Fruit fly (Drosophila melanogaster): ENCODE results near the gene CG33234.
A peak's percentile ranks its signal among the peaks of the same experiment; 100 is the strongest.

The CG33234 gene

DNA sequence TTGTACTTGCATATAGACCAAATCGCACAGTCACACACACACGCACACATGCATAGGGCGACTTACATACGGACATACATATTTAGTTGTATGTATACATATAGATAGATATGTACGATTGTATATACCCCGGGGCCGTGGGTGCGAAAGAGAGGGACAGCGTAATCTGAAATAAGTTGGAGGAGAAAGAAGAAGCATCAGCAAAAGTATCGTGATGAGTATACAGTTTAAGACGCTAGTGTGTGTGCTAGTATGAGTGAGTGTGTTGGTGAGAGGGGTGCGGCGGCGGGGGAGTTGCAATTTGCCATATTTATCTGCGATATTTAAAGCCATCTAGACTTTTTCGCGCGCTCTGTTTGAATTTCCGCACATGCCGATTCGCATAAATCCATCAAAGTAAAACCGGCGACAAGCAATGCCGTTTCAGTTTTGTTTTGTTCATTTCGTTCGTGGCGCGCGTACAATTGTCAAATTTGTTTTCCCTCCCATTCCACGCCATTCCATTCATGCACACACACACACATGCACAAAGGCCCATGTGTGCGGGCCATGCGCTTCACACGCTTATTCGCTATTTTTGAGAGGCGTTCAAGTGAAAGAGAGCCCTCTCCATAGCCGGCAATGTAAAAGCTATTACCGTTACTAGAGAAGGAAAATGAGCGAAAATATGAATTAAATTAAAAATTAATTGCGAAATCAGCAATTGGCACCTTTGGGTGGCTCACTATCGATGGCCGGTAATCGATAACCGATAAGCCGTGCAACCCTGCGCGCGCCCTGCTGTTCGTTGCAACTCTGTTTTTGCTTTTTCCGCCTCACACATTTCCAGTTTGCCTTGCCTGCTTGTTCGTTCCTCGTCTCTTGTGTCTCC lies 26.3 kb upstream of the CG33234 start:
- TF ChIP-seq CG5204 (GFP tag; optimal IDR thresholded peaks at IDR 0.05) (peak; percentile 74), CG33017 (tag; optimal IDR thresholded peaks at IDR 0.05) (peak; percentile 56), CG7101 (tag; optimal IDR thresholded peaks at IDR 0.05) (peak; percentile 86), CG7045 (GFP tag; optimal IDR thresholded peaks at IDR 0.05) (peak; percentile 78), Clk (GFP tag; optimal IDR thresholded peaks at IDR 0.05) (peak; percentile 52), bab1 (GFP tag; optimal IDR thresholded peaks at IDR 0.05) (peak; percentile 86), CG1620 (GFP tag; optimal IDR thresholded peaks at IDR 0.05) (peak; percentile 77), Mnt (GFP tag; optimal IDR thresholded peaks at IDR 0.05) (peak; percentile 93), cic (GFP tag; optimal IDR thresholded peaks at IDR 0.05) (peak; percentile 97), Hr96 (GFP tag; optimal IDR thresholded peaks at IDR 0.05) (peak; percentile 82), kay (GFP tag; ENCODE audit: borderline replicate concordance) (peak; percentile 49), CG11617 (GFP tag; optimal IDR thresholded peaks at IDR 0.05) (peak; percentile 93), ovo (GFP tag; optimal IDR thresholded peaks at IDR 0.05) (peak; percentile 73), tj (GFP tag; optimal IDR thresholded peaks at IDR 0.05) (peak; percentile 96), Crg-1 (GFP tag; optimal IDR thresholded peaks at IDR 0.05) (peak; percentile 88), pad (GFP tag; optimal IDR thresholded peaks at IDR 0.05) (peak; percentile 80), toe (GFP tag; optimal IDR thresholded peaks at IDR 0.05) (peak; percentile 67), CG12768 (GFP tag; optimal IDR thresholded peaks at IDR 0.05) (peak; percentile 78), cnc (optimal IDR thresholded peaks at IDR 0.05) (peak in 1 of 2 experiments; percentile 13), CG14711 (tag; optimal IDR thresholded peaks at IDR 0.05) (peak; percentile 91)

dm6 chr3L:2636023-2636968 lies 25.1 kb upstream of the CG33234 start:
- peak; percentile 46 for TF ChIP-seq CG14711 (tag; optimal IDR thresholded peaks at IDR 0.05)
- no peak for TF ChIP-seq Clk (GFP tag; optimal IDR thresholded peaks at IDR 0.05)
- TF ChIP-seq Hr96 (GFP tag; optimal IDR thresholded peaks at IDR 0.05) = no peak
- TF ChIP-seq Mnt (GFP tag; optimal IDR thresholded peaks at IDR 0.05) = no peak
- no peak for TF ChIP-seq toe (GFP tag; optimal IDR thresholded peaks at IDR 0.05)
- no peak for TF ChIP-seq CG33017 (tag; optimal IDR thresholded peaks at IDR 0.05)
- no peak for TF ChIP-seq CG7045 (GFP tag; optimal IDR thresholded peaks at IDR 0.05)
- peak; percentile 63 for TF ChIP-seq tj (GFP tag; optimal IDR thresholded peaks at IDR 0.05)
- peak; percentile 40 for TF ChIP-seq bab1 (GFP tag; optimal IDR thresholded peaks at IDR 0.05)
- peak; percentile 6 for TF ChIP-seq CG12768 (GFP tag; optimal IDR thresholded peaks at IDR 0.05)
- no peak for TF ChIP-seq CG7101 (tag; optimal IDR thresholded peaks at IDR 0.05)
- TF ChIP-seq ovo (GFP tag; optimal IDR thresholded peaks at IDR 0.05) = no peak
- no peak for TF ChIP-seq CG5204 (GFP tag; optimal IDR thresholded peaks at IDR 0.05)
- no peak for TF ChIP-seq Crg-1 (GFP tag; optimal IDR thresholded peaks at IDR 0.05)
- TF ChIP-seq cnc (optimal IDR thresholded peaks at IDR 0.05) = no peak

DNA sequence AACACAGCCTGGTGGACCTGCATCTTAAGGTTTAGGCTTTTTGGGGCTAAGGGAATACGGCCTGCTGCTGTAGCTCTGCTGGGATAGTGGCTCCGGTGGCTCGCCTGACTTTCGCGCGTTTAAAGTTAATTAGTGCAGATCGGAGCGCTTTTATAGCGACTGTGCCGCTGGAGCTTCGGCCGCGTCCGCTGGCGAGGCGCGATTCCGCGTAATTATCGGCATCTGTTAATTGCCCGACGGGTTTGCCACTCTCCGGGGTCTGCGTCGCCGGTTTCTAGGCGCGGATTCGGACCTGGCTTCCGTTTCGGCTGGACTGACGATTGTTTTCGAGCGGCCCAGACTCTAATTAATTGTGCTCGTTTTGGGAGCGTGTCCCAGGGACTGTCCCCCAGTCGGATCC lies 18.1 kb upstream of the CG33234 start, which contains the start of gene CG14949:
CG14949 (minus strand) TSS at position 101 of the 400 bp plus-strand sequence.
- TF ChIP-seq CG7101 (tag; optimal IDR thresholded peaks at IDR 0.05) (no peak), Hr96 (GFP tag; optimal IDR thresholded peaks at IDR 0.05) (no peak), bab1 (GFP tag; optimal IDR thresholded peaks at IDR 0.05) (no peak), kay (GFP tag; ENCODE audit: borderline replicate concordance) (no peak), CG7045 (GFP tag; optimal IDR thresholded peaks at IDR 0.05) (no peak)

dm6 chr3L:2645068-2645467 lies 16.4 kb upstream of the CG33234 start, which contains the start of gene CG1143:
Gene CG1143, plus strand, starts transcription at chr3L:2645368.
- TF ChIP-seq Clk (GFP tag; optimal IDR thresholded peaks at IDR 0.05) (no peak), toe (GFP tag; optimal IDR thresholded peaks at IDR 0.05) (no peak), CG12768 (GFP tag; optimal IDR thresholded peaks at IDR 0.05) (no peak), cic (GFP tag; optimal IDR thresholded peaks at IDR 0.05) (no peak)

- peak; percentile 85 for TF ChIP-seq kay (GFP tag; ENCODE audit: borderline replicate concordance)
- TF ChIP-seq CG1620 (GFP tag; optimal IDR thresholded peaks at IDR 0.05) = no peak
- TF ChIP-seq CG33017 (tag; optimal IDR thresholded peaks at IDR 0.05) = peak; percentile 39
- TF ChIP-seq CG12768 (GFP tag; optimal IDR thresholded peaks at IDR 0.05) = peak; percentile 47
- peak; percentile 32 for TF ChIP-seq pad (GFP tag; optimal IDR thresholded peaks at IDR 0.05)
- peak; percentile 14 for TF ChIP-seq Hr96 (GFP tag; optimal IDR thresholded peaks at IDR 0.05)
- peak; percentile 60 for TF ChIP-seq Mnt (GFP tag; optimal IDR thresholded peaks at IDR 0.05)
- TF ChIP-seq toe (GFP tag; optimal IDR thresholded peaks at IDR 0.05) = no peak
- peak; percentile 49 for TF ChIP-seq CG7045 (GFP tag; optimal IDR thresholded peaks at IDR 0.05)
- peak; percentile 62 for TF ChIP-seq CG14711 (tag; optimal IDR thresholded peaks at IDR 0.05)
- peak; percentile 24 for TF ChIP-seq CG11617 (GFP tag; optimal IDR thresholded peaks at IDR 0.05)
- no peak for TF ChIP-seq CG5204 (GFP tag; optimal IDR thresholded peaks at IDR 0.05)
- TF ChIP-seq tj (GFP tag; optimal IDR thresholded peaks at IDR 0.05) = no peak
- peak; percentile 71 for TF ChIP-seq cic (GFP tag; optimal IDR thresholded peaks at IDR 0.05)
- peak; percentile 32 for TF ChIP-seq CG7101 (tag; optimal IDR thresholded peaks at IDR 0.05)
- no peak for TF ChIP-seq Clk (GFP tag; optimal IDR thresholded peaks at IDR 0.05)
Observed at dm6 chr3L:2647523-2648378, 13.7 kb upstream of the CG33234 start, which contains the start of gene CG1246. Gene CG1246, plus strand, starts transcription at chr3L:2648048.

All from whole organism, adult.